Worm (Caenorhabditis elegans) whole organism, L2 larva: ENCODE data around the gene K01F9.2.

ENCODE experiments used
- C34F6.9 ChIP-seq: fragments of 150-350 bp; optimal IDR thresholded peaks from 2 replicates; lab custom pipeline; 2014; ENCODE audit warnings: missing biosample characterization, missing genetic modification characterization
- F13H6.1 ChIP-seq: sonication (generic microtip); optimal IDR thresholded peaks from 2 replicates; lab custom pipeline; 2016; ENCODE audit warnings: missing genetic modification characterization, missing compliant biosample characterization
- R02D3.7 ChIP-seq: fragments of 150-350 bp; optimal IDR thresholded peaks from 2 replicates; lab custom pipeline; 2014; ENCODE audit warnings: missing biosample characterization, missing genetic modification characterization
- Y55F3AM.14 ChIP-seq: fragments of 200-800 bp; sonication (Bioruptor generic); optimal IDR thresholded peaks from 2 replicates; lab custom pipeline; 2018; ENCODE audit warnings: mild to moderate bottlenecking, missing genetic modification characterization, missing compliant biosample characterization
- ZK546.5 ChIP-seq: sonication (generic microtip); optimal IDR thresholded peaks from 2 replicates; lab custom pipeline; 2017; ENCODE audit warnings: missing biosample characterization, missing genetic modification characterization
- alr-1 ChIP-seq: fragments of 150-350 bp; optimal IDR thresholded peaks from 2 replicates; lab custom pipeline; 2014; ENCODE audit warnings: missing biosample characterization, missing genetic modification characterization
- aly-2 ChIP-seq: fragments of 150-350 bp; optimal IDR thresholded peaks from 2 replicates; lab custom pipeline; 2014; ENCODE audit warnings: missing biosample characterization, missing genetic modification characterization
- ama-1 ChIP-seq: fragments of 150-350 bp; optimal IDR thresholded peaks from 2 replicates; lab custom pipeline; 2018; ENCODE audit warnings: inconsistent platforms
- blmp-1 ChIP-seq: sonication (generic microtip); optimal IDR thresholded peaks from 2 replicates; lab custom pipeline; 2017; ENCODE audit warnings: missing genetic modification characterization, mild to moderate bottlenecking, missing compliant biosample characterization, antibody characterized with exemption, moderate library complexity; ENCODE audit not compliant: insufficient read depth
- ceh-16 ChIP-seq: fragments of 150-350 bp; optimal IDR thresholded peaks from 2 replicates; lab custom pipeline; 2014; ENCODE audit warnings: missing biosample characterization, missing genetic modification characterization
- ceh-82 ChIP-seq: fragments of 150-350 bp; optimal IDR thresholded peaks from 2 replicates; lab custom pipeline; 2014; ENCODE audit warnings: missing biosample characterization, missing genetic modification characterization
- crh-2 ChIP-seq: sonication (generic microtip); optimal IDR thresholded peaks from 2 replicates; lab custom pipeline; 2017; ENCODE audit warnings: missing biosample characterization, missing genetic modification characterization
- dmd-4 ChIP-seq: sonication (generic microtip); optimal IDR thresholded peaks from 2 replicates; lab custom pipeline; 2017; ENCODE audit warnings: missing biosample characterization, missing genetic modification characterization
- egl-27 ChIP-seq: sonication (generic microtip); optimal IDR thresholded peaks from 3 replicates; lab custom pipeline; 2017; ENCODE audit warnings: missing biosample characterization, missing genetic modification reagents, missing genetic modification characterization
- elt-1 ChIP-seq: fragments of 150-350 bp; optimal IDR thresholded peaks from 2 replicates; lab custom pipeline; 2014; ENCODE audit warnings: missing biosample characterization, missing genetic modification characterization
- fos-1 ChIP-seq: fragments of 150-350 bp; optimal IDR thresholded peaks from 2 replicates; lab custom pipeline; 2014; ENCODE audit warnings: missing biosample characterization, missing genetic modification characterization
- gmeb-1 ChIP-seq: fragments of 150-350 bp; optimal IDR thresholded peaks from 2 replicates; lab custom pipeline; 2014; ENCODE audit warnings: missing biosample characterization, missing genetic modification characterization
- lin-11 ChIP-seq: fragments of 150-350 bp; sonication (generic microtip); optimal IDR thresholded peaks from 2 replicates; lab custom pipeline; 2014; ENCODE audit warnings: missing biosample characterization, missing genetic modification characterization, inconsistent platforms, mixed read lengths
- lin-13 ChIP-seq: fragments of 150-350 bp; optimal IDR thresholded peaks from 2 replicates; lab custom pipeline; 2014; ENCODE audit warnings: missing biosample characterization, missing genetic modification reagents, missing genetic modification characterization
- lin-39 ChIP-seq: fragments of 150-350 bp; optimal IDR thresholded peaks from 2 replicates; lab custom pipeline; 2014; ENCODE audit warnings: missing biosample characterization, missing genetic modification reagents, missing genetic modification characterization
- lsy-2 ChIP-seq, 2 experiments: fragments of 150-350 bp in 1 of 2; sonication (generic microtip) in 1 of 2; optimal IDR thresholded peaks; 2 replicates each; lab custom pipeline; 2014 to 2017; ENCODE audit warnings: missing biosample characterization in 2 of 2, missing genetic modification characterization in 2 of 2
- mab-5 ChIP-seq: fragments of 150-350 bp; optimal IDR thresholded peaks from 2 replicates; lab custom pipeline; 2014; ENCODE audit warnings: missing biosample characterization, missing genetic modification characterization
- mbf-1 ChIP-seq: sonication (generic microtip); optimal IDR thresholded peaks from 2 replicates; lab custom pipeline; 2017; ENCODE audit warnings: missing biosample characterization, missing genetic modification characterization
- nhr-10 ChIP-seq: sonication (generic microtip); optimal IDR thresholded peaks from 2 replicates; lab custom pipeline; 2017; ENCODE audit warnings: missing biosample characterization, missing genetic modification characterization
- nhr-11 ChIP-seq: fragments of 150-350 bp; optimal IDR thresholded peaks from 2 replicates; lab custom pipeline; 2014; ENCODE audit warnings: missing biosample characterization, missing genetic modification characterization
- nhr-12 ChIP-seq: fragments of 150-350 bp; optimal IDR thresholded peaks from 2 replicates; lab custom pipeline; 2014; ENCODE audit warnings: missing biosample characterization, missing genetic modification characterization
- nhr-129 ChIP-seq: fragments of 150-350 bp; optimal IDR thresholded peaks from 2 replicates; lab custom pipeline; 2014; ENCODE audit warnings: missing biosample characterization, missing genetic modification characterization
- nhr-21 ChIP-seq: fragments of 150-350 bp; optimal IDR thresholded peaks from 2 replicates; lab custom pipeline; 2014; ENCODE audit warnings: missing biosample characterization, missing genetic modification characterization
- nhr-23 ChIP-seq: fragments of 150-350 bp; optimal IDR thresholded peaks from 2 replicates; lab custom pipeline; 2014; ENCODE audit warnings: missing biosample characterization, missing genetic modification reagents, missing genetic modification characterization
- nhr-237 ChIP-seq: fragments of 150-350 bp; optimal IDR thresholded peaks from 2 replicates; lab custom pipeline; 2014; ENCODE audit warnings: missing biosample characterization, missing genetic modification characterization
- nhr-25 ChIP-seq: fragments of 150-350 bp; sonication (generic microtip); optimal IDR thresholded peaks from 3 replicates; lab custom pipeline; 2014; ENCODE audit warnings: missing biosample characterization, missing genetic modification characterization
- nhr-6 ChIP-seq: fragments of 150-350 bp; optimal IDR thresholded peaks from 2 replicates; lab custom pipeline; 2014; ENCODE audit warnings: missing biosample characterization, missing genetic modification characterization
- nhr-77 ChIP-seq: fragments of 150-350 bp; optimal IDR thresholded peaks from 2 replicates; lab custom pipeline; 2014; ENCODE audit warnings: missing biosample characterization, missing genetic modification characterization
- peb-1 ChIP-seq: fragments of 150-350 bp; optimal IDR thresholded peaks from 2 replicates; lab custom pipeline; 2014; ENCODE audit warnings: missing biosample characterization, missing genetic modification characterization
- sem-4 ChIP-seq: fragments of 150-350 bp; optimal IDR thresholded peaks from 2 replicates; lab custom pipeline; 2014; ENCODE audit warnings: missing biosample characterization, missing genetic modification reagents, missing genetic modification characterization
- skn-1 ChIP-seq: sonication (generic microtip); optimal IDR thresholded peaks from 2 replicates; lab custom pipeline; 2017; ENCODE audit warnings: missing biosample characterization, missing genetic modification characterization
- sma-3 ChIP-seq: sonication (generic microtip); optimal IDR thresholded peaks from 2 replicates; lab custom pipeline; 2016; ENCODE audit warnings: missing genetic modification reagents, missing genetic modification characterization, missing compliant biosample characterization
- sma-9 ChIP-seq, 2 experiments: fragments of 150-350 bp in 1 of 2; sonication (generic microtip) in 1 of 2; optimal IDR thresholded peaks; 2 replicates each; lab custom pipeline; 2014 to 2016; ENCODE audit warnings: missing genetic modification characterization in 2 of 2, mild to moderate bottlenecking in 1 of 2, missing biosample characterization in 1 of 2, missing compliant biosample characterization in 1 of 2, missing genetic modification reagents in 1 of 2, moderate library complexity in 1 of 2
- snpc-4 ChIP-seq: fragments of 150-350 bp; optimal IDR thresholded peaks from 2 replicates; lab custom pipeline; 2014; ENCODE audit warnings: missing biosample characterization, missing genetic modification characterization
- unc-39 ChIP-seq: fragments of 150-350 bp; optimal IDR thresholded peaks from 2 replicates; lab custom pipeline; 2014; ENCODE audit warnings: missing biosample characterization, missing genetic modification characterization
- unc-55 ChIP-seq: fragments of 150-350 bp; sonication (generic microtip); optimal IDR thresholded peaks from 3 replicates; lab custom pipeline; 2014; ENCODE audit warnings: missing biosample characterization, missing genetic modification reagents, missing genetic modification characterization
- unc-62 ChIP-seq: fragments of 150-350 bp; optimal IDR thresholded peaks from 2 replicates; lab custom pipeline; 2014; ENCODE audit warnings: missing biosample characterization, missing genetic modification reagents, missing genetic modification characterization
- zag-1 ChIP-seq: fragments of 150-350 bp; optimal IDR thresholded peaks from 2 replicates; lab custom pipeline; 2014; ENCODE audit warnings: missing biosample characterization, missing genetic modification characterization
- ztf-1 ChIP-seq: fragments of 200-800 bp; sonication (Bioruptor generic); conservative IDR thresholded peaks from 2 replicates; pipeline ENCODE4 v1.3.6; 2022; ENCODE audit warnings: missing genetic modification characterization, missing compliant biosample characterization
- ztf-11 ChIP-seq: sonication (generic microtip); optimal IDR thresholded peaks from 2 replicates; lab custom pipeline; 2017; ENCODE audit warnings: missing biosample characterization, missing genetic modification characterization
- ztf-4 ChIP-seq: fragments of 150-350 bp; optimal IDR thresholded peaks from 2 replicates; lab custom pipeline; 2014; ENCODE audit warnings: missing biosample characterization, missing genetic modification characterization

The K01F9.2 gene

DNA sequence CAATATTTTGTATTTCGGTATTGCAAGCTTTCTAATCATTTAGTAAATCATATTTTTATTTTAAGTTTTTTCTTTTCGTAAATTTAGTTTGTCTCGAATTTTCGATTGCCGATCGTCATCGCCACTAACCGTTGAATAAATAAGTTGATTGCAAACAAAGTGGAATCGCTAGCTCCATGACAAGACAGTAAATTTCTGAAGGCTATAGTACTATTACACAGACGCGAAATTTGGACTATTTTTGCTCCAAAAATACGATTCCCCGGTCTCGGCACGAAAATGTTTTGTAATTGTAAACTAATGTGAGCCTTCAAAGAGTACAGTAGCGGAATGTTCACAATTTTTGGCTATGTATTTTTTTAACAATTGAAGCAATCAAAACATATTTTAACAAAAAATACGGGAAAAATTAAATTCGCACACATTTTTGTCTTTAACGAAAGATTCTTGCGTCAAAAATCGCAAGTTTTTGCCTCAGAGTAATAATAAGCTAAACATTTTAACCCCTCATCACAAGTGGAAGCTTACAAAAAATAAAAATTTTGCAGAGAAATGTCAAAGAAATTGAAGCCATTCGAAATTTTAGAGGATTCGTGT is 34.8 kb upstream of the K01F9.2 start, which contains the start of gene tpk-1:
Gene tpk-1 (plus strand): TSS at position 547 of the 597 bp plus-strand sequence.
- TF ChIP-seq lsy-2 (tag; optimal IDR thresholded peaks at IDR 0.05; lab: Kevin White, UChicago) (peak in 1 of 2 experiments; percentile 24), aly-2 (tag; lab: Kevin White, UChicago) (no peak)

ce11 chrIII:8910139-8910538 is 33.2 kb upstream of the K01F9.2 start:
- no peak for TF ChIP-seq nhr-12 (tag; lab: Kevin White, UChicago)
- no peak for TF ChIP-seq nhr-25 (tag; lab: Kevin White, UChicago)
- no peak for TF ChIP-seq egl-27 (tag; lab: Kevin White, UChicago)
- TF ChIP-seq dmd-4 (tag; lab: Kevin White, UChicago): no peak
- no peak for TF ChIP-seq nhr-237
- TF ChIP-seq skn-1 (tag; lab: Kevin White, UChicago): no peak
- no peak for TF ChIP-seq aly-2 (tag; lab: Kevin White, UChicago)
- no peak for TF ChIP-seq peb-1
- TF ChIP-seq ZK546.5: no peak
- TF ChIP-seq nhr-77 (tag; lab: Kevin White, UChicago): no peak
- no peak for TF ChIP-seq R02D3.7 (tag; lab: Kevin White, UChicago)
- no peak for TF ChIP-seq blmp-1
- TF ChIP-seq mab-5: no peak
- no peak for TF ChIP-seq nhr-10 (tag; lab: Kevin White, UChicago)
- TF ChIP-seq elt-1 (tag; lab: Kevin White, UChicago): no peak
- TF ChIP-seq fos-1 (tag; lab: Kevin White, UChicago): no peak
- no peak for TF ChIP-seq nhr-6
- TF ChIP-seq lin-39 (tag; lab: Kevin White, UChicago): no peak
- TF ChIP-seq ceh-82: no peak
- TF ChIP-seq sma-9 (GFP tag; optimal IDR thresholded peaks at IDR 0.05; lab: Kevin White, UChicago): no peak
- no peak for TF ChIP-seq sma-9 (tag; optimal IDR thresholded peaks at IDR 0.05; lab: Kevin White, UChicago)

- no peak for TF ChIP-seq nhr-21 (tag; lab: Kevin White, UChicago)
- no peak for TF ChIP-seq ceh-16 (tag; lab: Kevin White, UChicago)
- TF ChIP-seq snpc-4 (tag; lab: Kevin White, UChicago): no peak
- TF ChIP-seq ZK546.5: no peak
- no peak for TF ChIP-seq sma-3 (GFP tag; lab: Kevin White, UChicago)
- TF ChIP-seq alr-1 (tag; lab: Kevin White, UChicago): no peak
- peak; percentile 34 to 83 for TF ChIP-seq lsy-2 (tag; optimal IDR thresholded peaks at IDR 0.05; lab: Kevin White, UChicago)
- TF ChIP-seq mbf-1: no peak
- peak; percentile 83 for TF ChIP-seq zag-1
- no peak for TF ChIP-seq ceh-82
- TF ChIP-seq ama-1 (lab: Kevin White, UChicago): no peak
- TF ChIP-seq R02D3.7 (tag; lab: Kevin White, UChicago): no peak
- no peak for TF ChIP-seq nhr-77 (tag; lab: Kevin White, UChicago)
- peak; percentile 70 for TF ChIP-seq unc-55 (GFP tag; lab: Kevin White, UChicago)
- TF ChIP-seq crh-2 (tag; lab: Kevin White, UChicago): peak; percentile 94
- peak; percentile 52 for TF ChIP-seq lin-13
- TF ChIP-seq lin-11 (tag; lab: Kevin White, UChicago): peak; percentile 66
- TF ChIP-seq fos-1 (tag; lab: Kevin White, UChicago): peak; percentile 6
- TF ChIP-seq nhr-237: no peak
- TF ChIP-seq gmeb-1 (tag; lab: Kevin White, UChicago): no peak
- no peak for TF ChIP-seq sem-4 (tag; lab: Kevin White, UChicago)
- TF ChIP-seq blmp-1: no peak
- no peak for TF ChIP-seq mab-5
- no peak for TF ChIP-seq unc-62
- no peak for TF ChIP-seq unc-39 (tag; lab: Kevin White, UChicago)
- peak; percentile 62 for TF ChIP-seq nhr-129 (tag; lab: Kevin White, UChicago)
- peak; percentile 89 for TF ChIP-seq C34F6.9 (tag; lab: Kevin White, UChicago)
- no peak for TF ChIP-seq ztf-1
- no peak for TF ChIP-seq elt-1 (tag; lab: Kevin White, UChicago)
- no peak for TF ChIP-seq peb-1
- TF ChIP-seq sma-9 (GFP tag; optimal IDR thresholded peaks at IDR 0.05; lab: Kevin White, UChicago): peak; percentile 16
- no peak for TF ChIP-seq sma-9 (tag; optimal IDR thresholded peaks at IDR 0.05; lab: Kevin White, UChicago)
- TF ChIP-seq aly-2 (tag; lab: Kevin White, UChicago): no peak
- no peak for TF ChIP-seq Y55F3AM.14
- no peak for TF ChIP-seq lin-39 (tag; lab: Kevin White, UChicago)
- TF ChIP-seq nhr-23 (tag; lab: Kevin White, UChicago): no peak
- peak; percentile 29 for TF ChIP-seq egl-27 (tag; lab: Kevin White, UChicago)
- no peak for TF ChIP-seq ztf-4
- no peak for TF ChIP-seq ztf-11
- TF ChIP-seq nhr-6: no peak
- TF ChIP-seq F13H6.1: no peak
- TF ChIP-seq nhr-25 (tag; lab: Kevin White, UChicago): no peak
- TF ChIP-seq nhr-11 (tag; lab: Kevin White, UChicago): no peak
These were observed 28.2 kb upstream of the K01F9.2 start, which contains the start of gene unc-32 for ce11 chrIII:8904914-8905665. unc-32 (plus strand) TSS chrIII:8905615.
